Worm (Caenorhabditis elegans) whole organism, young adult: ENCODE results near the gene fzo-1.

Source experiments
- B0336.3 ChIP-seq: fragments of 200-800 bp; sonication (Bioruptor generic); IDR thresholded peaks from 2 replicates; pipeline ENCODE4 v1.3.6; 2022; ENCODE audit warnings: missing genetic modification characterization, missing compliant biosample characterization
- C17E4.6 ChIP-seq: fragments of 200-800 bp; sonication (Bioruptor generic); IDR thresholded peaks from 2 replicates; pipeline ENCODE4 v1.3.6; 2022; ENCODE audit warnings: missing genetic modification reagents, missing genetic modification characterization, missing compliant biosample characterization
- D2030.7 ChIP-seq: fragments of 200-800 bp; sonication (Bioruptor generic); IDR thresholded peaks from 2 replicates; pipeline ENCODE4 v1.3.6; 2022; ENCODE audit warnings: missing genetic modification reagents, missing genetic modification characterization, missing compliant biosample characterization
- F39B2.1 ChIP-seq: fragments of 200-800 bp; sonication (Bioruptor generic); IDR thresholded peaks from 2 replicates; pipeline ENCODE4 v1.3.6; 2022; ENCODE audit warnings: missing genetic modification reagents, missing genetic modification characterization, missing compliant biosample characterization
- F57A8.1 ChIP-seq: fragments of 200-800 bp; sonication (Bioruptor generic); optimal IDR thresholded peaks from 2 replicates; lab custom pipeline; 2018; ENCODE audit warnings: mild to moderate bottlenecking, missing genetic modification characterization, moderate library complexity, missing compliant biosample characterization
- F57C9.4 ChIP-seq: sonication (generic microtip); optimal IDR thresholded peaks from 2 replicates; lab custom pipeline; 2017; ENCODE audit warnings: mild to moderate bottlenecking, missing genetic modification characterization, missing compliant biosample characterization
- T07F8.4 ChIP-seq: sonication (generic microtip); optimal IDR thresholded peaks from 2 replicates; lab custom pipeline; 2016; ENCODE audit warnings: mild to moderate bottlenecking, missing genetic modification characterization, moderate library complexity, missing compliant biosample characterization
- T26A5.8 ChIP-seq: sonication (generic microtip); optimal IDR thresholded peaks from 2 replicates; lab custom pipeline; 2016; ENCODE audit warnings: missing genetic modification characterization, missing compliant biosample characterization
- Y53F4B.3 ChIP-seq: fragments of 200-800 bp; sonication (Bioruptor generic); IDR thresholded peaks from 2 replicates; pipeline ENCODE4 v1.3.6; 2022; ENCODE audit warnings: missing genetic modification reagents, missing genetic modification characterization, missing compliant biosample characterization
- Y53G8AR.9 ChIP-seq: fragments of 200-800 bp; sonication (Bioruptor generic); conservative IDR thresholded peaks from 2 replicates; pipeline ENCODE4 v1.3.6; 2022; ENCODE audit warnings: missing genetic modification reagents, missing genetic modification characterization, missing compliant biosample characterization
- Y56A3A.18 ChIP-seq: fragments of 200-800 bp; sonication (Bioruptor generic); IDR thresholded peaks from 2 replicates; pipeline ENCODE4 v1.3.6; 2022; ENCODE audit warnings: missing genetic modification reagents, missing genetic modification characterization, missing compliant biosample characterization
- ZK185.1 ChIP-seq: sonication (generic microtip); optimal IDR thresholded peaks from 2 replicates; lab custom pipeline; 2016; ENCODE audit warnings: mild to moderate bottlenecking, missing genetic modification characterization, missing compliant biosample characterization; ENCODE audit not compliant: poor library complexity, severe bottlenecking
- atf-7 ChIP-seq: sonication (generic microtip); optimal IDR thresholded peaks from 2 replicates; lab custom pipeline; 2017; ENCODE audit warnings: mild to moderate bottlenecking, missing genetic modification characterization, missing compliant biosample characterization
- ceh-27 ChIP-seq: fragments of 200-800 bp; sonication (Bioruptor generic); optimal IDR thresholded peaks from 2 replicates; lab custom pipeline; 2018; ENCODE audit warnings: mild to moderate bottlenecking, missing genetic modification characterization, moderate library complexity, missing compliant biosample characterization
- dpff-1 ChIP-seq: sonication (generic microtip); optimal IDR thresholded peaks from 2 replicates; lab custom pipeline; 2017; ENCODE audit warnings: mild to moderate bottlenecking, missing genetic modification characterization, missing compliant biosample characterization
- egrh-3 ChIP-seq: fragments of 200-800 bp; sonication (Bioruptor generic); IDR thresholded peaks from 2 replicates; pipeline ENCODE4 v1.3.6; 2022; ENCODE audit warnings: missing genetic modification reagents, missing genetic modification characterization, missing compliant biosample characterization
- him-1 ChIP-seq: sonication (generic microtip); optimal IDR thresholded peaks from 2 replicates; lab custom pipeline; 2016; ENCODE audit warnings: missing genotype, missing genetic modification reagents, missing genetic modification characterization, missing compliant biosample characterization
- hlh-12 ChIP-seq: sonication (generic microtip); optimal IDR thresholded peaks from 2 replicates; lab custom pipeline; 2016; ENCODE audit warnings: missing genetic modification characterization, missing compliant biosample characterization
- hlh-26 ChIP-seq: fragments of 200-800 bp; sonication (Bioruptor generic); conservative IDR thresholded peaks from 2 replicates; pipeline ENCODE4 v1.3.6; 2022; ENCODE audit warnings: missing genetic modification reagents, missing genetic modification characterization, missing compliant biosample characterization
- let-607 ChIP-seq, 2 experiments: fragments of 200-800 bp in 1 of 2; sonication (Bioruptor generic) in 1 of 2; sonication (generic microtip) in 1 of 2; optimal IDR thresholded peaks; 2 replicates each; lab custom pipeline; 2016 to 2018; ENCODE audit warnings: mild to moderate bottlenecking in 2 of 2, missing compliant biosample characterization in 2 of 2, missing genetic modification characterization in 2 of 2, moderate library complexity in 2 of 2, missing genotype in 1 of 2
- lir-1 ChIP-seq: fragments of 200-800 bp; sonication (Bioruptor generic); conservative IDR thresholded peaks from 2 replicates; pipeline ENCODE4 v1.3.6; 2022; ENCODE audit warnings: missing genetic modification reagents, missing genetic modification characterization, missing compliant biosample characterization
- lsy-27 ChIP-seq: sonication (generic microtip); optimal IDR thresholded peaks from 2 replicates; lab custom pipeline; 2017; ENCODE audit warnings: missing genetic modification characterization, mild to moderate bottlenecking, missing compliant biosample characterization, antibody characterized with exemption, missing genotype, borderline replicate concordance; ENCODE audit not compliant: insufficient read depth
- madf-3 ChIP-seq: fragments of 200-800 bp; sonication (Bioruptor generic); IDR thresholded peaks from 2 replicates; pipeline ENCODE4 v1.3.6; 2022; ENCODE audit warnings: missing genetic modification reagents, missing genetic modification characterization, missing compliant biosample characterization
- madf-6 ChIP-seq: fragments of 200-800 bp; sonication (Bioruptor generic); IDR thresholded peaks from 2 replicates; pipeline ENCODE4 v1.3.6; 2022; ENCODE audit warnings: missing genetic modification reagents, missing genetic modification characterization, missing compliant biosample characterization
- mcd-1 ChIP-seq: fragments of 200-800 bp; sonication (Bioruptor generic); IDR thresholded peaks from 2 replicates; pipeline ENCODE4 v1.3.6; 2022; ENCODE audit warnings: missing genetic modification reagents, missing genetic modification characterization, missing compliant biosample characterization
- mes-4 ChIP-seq: sonication (generic microtip); optimal IDR thresholded peaks from 2 replicates; lab custom pipeline; 2016; ENCODE audit warnings: missing genotype, missing genetic modification characterization, missing compliant biosample characterization
- mxl-1 ChIP-seq: sonication (generic microtip); optimal IDR thresholded peaks from 2 replicates; lab custom pipeline; 2016; ENCODE audit warnings: missing genetic modification characterization, missing compliant biosample characterization
- nfya-1 ChIP-seq: sonication (generic microtip); optimal IDR thresholded peaks from 2 replicates; lab custom pipeline; 2017; ENCODE audit warnings: antibody characterized with exemption, missing compliant biosample characterization, missing genetic modification characterization, borderline replicate concordance; ENCODE audit not compliant: insufficient read depth
- nhr-120 ChIP-seq: fragments of 200-800 bp; sonication (Bioruptor generic); IDR thresholded peaks from 2 replicates; pipeline ENCODE4 v1.3.6; 2022; ENCODE audit warnings: missing genetic modification characterization, missing compliant biosample characterization
- nhr-179 ChIP-seq: sonication (generic microtip); optimal IDR thresholded peaks from 2 replicates; lab custom pipeline; 2016; ENCODE audit warnings: mild to moderate bottlenecking, missing genetic modification characterization, missing compliant biosample characterization
- nhr-27 ChIP-seq: fragments of 200-800 bp; sonication (Bioruptor generic); optimal IDR thresholded peaks from 2 replicates; lab custom pipeline; 2018; ENCODE audit warnings: mild to moderate bottlenecking, missing genetic modification characterization, moderate library complexity, missing compliant biosample characterization
- nhr-80 ChIP-seq: sonication (generic microtip); optimal IDR thresholded peaks from 2 replicates; lab custom pipeline; 2016; ENCODE audit warnings: missing genetic modification characterization, missing compliant biosample characterization
- pbrm-1 ChIP-seq: fragments of 200-800 bp; sonication (Bioruptor generic); IDR thresholded peaks from 2 replicates; pipeline ENCODE4 v1.3.6; 2022; ENCODE audit warnings: missing genetic modification reagents, missing genetic modification characterization, missing compliant biosample characterization
- pha-4 ChIP-seq: fragments of 150-350 bp; sonication (generic microtip); optimal IDR thresholded peaks from 2 replicates; lab custom pipeline; 2014; ENCODE audit warnings: missing biosample characterization, missing genetic modification reagents, missing genetic modification characterization
- rec-8 ChIP-seq, 2 experiments: sonication (generic microtip); optimal IDR thresholded peaks; 2 replicates each; lab custom pipeline; 2016; ENCODE audit warnings: mild to moderate bottlenecking in 2 of 2, missing genetic modification characterization in 2 of 2, missing genetic modification reagents in 2 of 2, missing genotype in 2 of 2, missing biosample characterization in 1 of 2, missing compliant biosample characterization in 1 of 2, moderate library complexity in 1 of 2
- repo-1 ChIP-seq: sonication (generic microtip); optimal IDR thresholded peaks from 2 replicates; lab custom pipeline; 2017; ENCODE audit warnings: mild to moderate bottlenecking, missing genetic modification characterization, missing compliant biosample characterization
- rpc-1 ChIP-seq, 2 experiments: fragments of 150-350 bp in 1 of 2; sonication (generic microtip) in 1 of 2; optimal IDR thresholded peaks; 2 replicates each; lab custom pipeline; 2014 to 2018; ENCODE audit warnings: missing biosample characterization in 1 of 2, missing genetic modification characterization in 1 of 2, missing genetic modification reagents in 1 of 2, missing genotype in 1 of 2
- sdz-38 ChIP-seq: sonication (generic microtip); optimal IDR thresholded peaks from 2 replicates; lab custom pipeline; 2016; ENCODE audit warnings: missing genotype, missing genetic modification characterization, missing compliant biosample characterization
- sea-2 ChIP-seq: fragments of 200-800 bp; sonication (Bioruptor generic); IDR thresholded peaks from 2 replicates; pipeline ENCODE4 v1.3.6; 2022; ENCODE audit warnings: missing genetic modification characterization, missing compliant biosample characterization
- snpc-1.3 ChIP-seq: sonication (generic microtip); optimal IDR thresholded peaks from 2 replicates; lab custom pipeline; 2017; ENCODE audit warnings: missing genetic modification characterization, mild to moderate bottlenecking, missing compliant biosample characterization, antibody characterized with exemption, moderate library complexity, missing genotype, missing genetic modification reagents; ENCODE audit not compliant: insufficient read depth
- snpc-4 ChIP-seq, 5 experiments: fragments of 150-350 bp in 1 of 5; sonication (generic microtip) in 4 of 5; optimal IDR thresholded peaks; 2 replicates each; lab custom pipeline; 2014 to 2018; ENCODE audit warnings: missing genetic modification characterization in 5 of 5, missing biosample characterization in 3 of 5, antibody characterized with exemption in 2 of 5, mild to moderate bottlenecking in 2 of 5, missing compliant biosample characterization in 2 of 5, missing genotype in 2 of 5, moderate library complexity in 2 of 5, missing genetic modification reagents in 1 of 5
- somi-1 ChIP-seq: fragments of 200-800 bp; sonication (Bioruptor generic); optimal IDR thresholded peaks from 2 replicates; lab custom pipeline; 2018; ENCODE audit warnings: mild to moderate bottlenecking, missing genetic modification characterization, missing compliant biosample characterization
- tbp1 ChIP-seq: fragments of 200-800 bp; sonication (Bioruptor generic); optimal IDR thresholded peaks from 2 replicates; lab custom pipeline; 2018; ENCODE audit warnings: mild to moderate bottlenecking, missing genetic modification characterization, missing compliant biosample characterization
- tbx-9 ChIP-seq: sonication (generic microtip); optimal IDR thresholded peaks from 2 replicates; lab custom pipeline; 2016; ENCODE audit warnings: borderline replicate concordance, missing genetic modification characterization, inconsistent platforms, missing compliant biosample characterization
- tlf-1 ChIP-seq: fragments of 200-800 bp; sonication (Bioruptor generic); optimal IDR thresholded peaks from 2 replicates; lab custom pipeline; 2018; ENCODE audit warnings: mild to moderate bottlenecking, missing genetic modification characterization, missing compliant biosample characterization
- zim-3 ChIP-seq: sonication (generic microtip); optimal IDR thresholded peaks from 2 replicates; lab custom pipeline; 2017; ENCODE audit warnings: mild to moderate bottlenecking, missing genetic modification characterization, moderate library complexity, missing compliant biosample characterization
- ztf-6 ChIP-seq: fragments of 200-800 bp; sonication (Bioruptor generic); IDR thresholded peaks from 2 replicates; pipeline ENCODE4 v1.3.6; 2022; ENCODE audit warnings: missing genetic modification reagents, missing genetic modification characterization, missing compliant biosample characterization

Gene fzo-1

DNA sequence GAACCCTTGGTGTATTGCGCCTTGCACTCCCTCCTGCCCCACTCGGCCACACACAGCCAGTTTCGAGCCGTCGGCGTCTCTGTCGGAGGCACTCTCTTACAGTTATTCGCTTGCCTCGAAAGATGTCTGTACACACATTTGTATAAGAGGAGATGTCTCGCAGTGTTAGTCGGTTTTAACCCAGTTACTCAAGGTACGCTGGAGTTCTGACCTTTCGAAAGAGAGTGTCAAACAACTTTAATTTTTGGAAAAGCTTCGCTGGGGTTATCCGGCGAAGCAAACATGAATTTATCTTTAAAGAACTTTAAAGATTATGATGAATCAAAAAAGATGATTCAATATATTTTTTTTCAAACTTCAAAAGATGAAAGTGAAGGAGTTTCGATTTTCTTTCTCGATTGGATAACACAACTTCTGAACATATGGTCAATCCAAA lies 8.7 kb upstream of the fzo-1 start (continued):
- TF ChIP-seq madf-3 (peak; percentile 95), nhr-179 (tag; lab: Kevin White, UChicago) (peak; percentile 78), let-607 (tag; optimal IDR thresholded peaks at IDR 0.05; lab: Kevin White, UChicago) (peak; percentile 83 to 94), nhr-27 (tag; lab: Kevin White, UChicago) (peak; percentile 93), F57A8.1 (GFP tag; lab: Kevin White, UChicago) (peak; percentile 87), somi-1 (peak; percentile 98), ZK185.1 (peak; percentile 98), F57C9.4 (tag; lab: Kevin White, UChicago) (peak; percentile 96), sea-2 (peak; percentile 93), pha-4 (tag; lab: Kevin White, UChicago) (peak; percentile 99), madf-6 (GFP tag; lab: Robert Waterston, UW) (peak; percentile 94), nhr-120 (peak; percentile 93), mes-4 (tag; lab: Kevin White, UChicago) (peak; percentile 77), him-1 (tag; lab: Kevin White, UChicago) (peak; percentile 100), mxl-1 (tag; lab: Kevin White, UChicago) (peak; percentile 87), egrh-3 (peak; percentile 84), ztf-6 (GFP tag; lab: Robert Waterston, UW) (peak; percentile 95), Y56A3A.18 (GFP tag; lab: Robert Waterston, UW) (peak; percentile 98), C17E4.6 (peak; percentile 99), Y53F4B.3 (GFP tag; lab: Robert Waterston, UW) (peak; percentile 81), dpff-1 (peak; percentile 81), ceh-27 (GFP tag; lab: Kevin White, UChicago) (peak; percentile 99), tbx-9 (tag; lab: Kevin White, UChicago) (no peak), hlh-12 (tag; lab: Kevin White, UChicago) (peak; percentile 2), F39B2.1 (GFP tag; lab: Robert Waterston, UW) (peak; percentile 89), nfya-1 (tag; lab: Kevin White, UChicago) (no peak), mcd-1 (peak; percentile 98), repo-1 (peak; percentile 100), snpc-1.3 (tag; lab: Kevin White, UChicago) (peak; percentile 96), Y53G8AR.9 (peak; percentile 99), nhr-80 (tag; lab: Kevin White, UChicago) (peak; percentile 81), tlf-1 (GFP tag; lab: Kevin White, UChicago) (peak; percentile 99), hlh-26 (no peak), lir-1 (peak; percentile 94), rec-8 (tag; optimal IDR thresholded peaks at IDR 0.05; lab: Kevin White, UChicago) (peak; percentile 86 to 93), D2030.7 (peak; percentile 99), rpc-1 (optimal IDR thresholded peaks at IDR 0.05; lab: Kevin White, UChicago) (peak; percentile 21), rpc-1 (tag; optimal IDR thresholded peaks at IDR 0.05; lab: Kevin White, UChicago) (peak; percentile 29), T26A5.8 (tag; lab: Kevin White, UChicago) (peak; percentile 81), snpc-4 (GFP tag; optimal IDR thresholded peaks at IDR 0.05; lab: Kevin White, UChicago) (peak; percentile 100), snpc-4 (tag; optimal IDR thresholded peaks at IDR 0.05; lab: Kevin White, UChicago) (peak; percentile 100), B0336.3 (peak; percentile 100), sdz-38 (tag; lab: Kevin White, UChicago) (peak; percentile 59), atf-7 (peak; percentile 98), pbrm-1 (GFP tag; lab: Robert Waterston, UW) (peak; percentile 100), lsy-27 (peak; percentile 93), T07F8.4 (peak; percentile 94), tbp1 (GFP tag; lab: Kevin White, UChicago) (peak; percentile 84), zim-3 (tag; lab: Kevin White, UChicago) (peak; percentile 95)
